4 fruit fly cellular contexts compared by ENCODE assay signal in the genomic region with DNA sequence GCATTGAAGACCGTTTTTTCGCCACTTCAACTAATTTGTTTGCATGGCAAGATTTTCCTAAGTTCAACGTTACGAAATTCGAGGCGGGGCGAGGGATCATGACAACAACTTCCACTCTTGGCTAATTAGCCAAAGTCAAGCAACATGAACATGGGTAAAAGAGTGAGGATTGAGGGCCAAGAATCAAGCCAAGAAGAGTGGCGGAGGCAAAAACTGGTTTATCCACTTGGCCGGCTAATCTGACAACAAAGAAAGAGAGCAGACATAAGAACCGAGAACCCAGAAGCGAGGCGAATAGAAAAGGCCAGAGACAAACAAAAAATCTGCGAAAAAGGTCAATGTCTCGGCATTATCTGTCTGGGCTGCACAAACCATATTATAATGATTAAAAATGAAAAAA.
TF ChIP-seq lines count a peak whose summit lies in the region.

No protein-coding gene starts in this region.

- no peak for TF ChIP-seq CTCF in whole organism, embryonic (GFP tag; optimal IDR thresholded peaks at IDR 0.05; lab: Kevin White, UChicago)

TF ChIP-seq in whole organism, embryonic, 481 proteins besides CTCF, POLR2A, EP300 and RAD21:
- TF ChIP-seq dmrt11E (tag; optimal IDR thresholded peaks at IDR 0.05; lab: Kevin White, UChicago) (no peak), chinmo (GFP tag; IDR thresholded peaks at IDR 0.05; lab: Robert Waterston, UW; ENCODE audit: partially characterized antibody) (peak; percentile 68; the same call in 1 of the 4 replicates), Vsx1 (GFP tag; optimal IDR thresholded peaks at IDR 0.05; lab: Kevin White, UChicago) (peak; percentile 72)
TF ChIP-seq in whole organism, embryonic: peak in this region for 2.

TF ChIP-seq in whole organism, prepupa, 60 proteins besides CTCF, POLR2A, EP300 and RAD21:
- TF ChIP-seq Ets96B (tag; optimal IDR thresholded peaks at IDR 0.05; lab: Kevin White, UChicago) (no peak), cyc (GFP tag; optimal IDR thresholded peaks at IDR 0.05; lab: Kevin White, UChicago) (no peak), CG8119 (GFP tag; IDR thresholded peaks at IDR 0.05; lab: Robert Waterston, UW) (no peak), CG6163 (GFP tag; IDR thresholded peaks at IDR 0.05; lab: Robert Waterston, UW) (no peak), ss (GFP tag; optimal IDR thresholded peaks at IDR 0.05; lab: Kevin White, UChicago) (peak in 1 of 2 experiments; percentile 31), svp (GFP tag; lab: Kevin White, UChicago) (peak; percentile 62), dsx (GFP tag; optimal IDR thresholded peaks at IDR 0.05; lab: Kevin White, UChicago; ENCODE audit: poor library complexity, severe bottlenecking) (peak; percentile 46)

TF ChIP-seq in whole organism, pupa, 21 proteins besides CTCF, POLR2A, EP300 and RAD21:
- TF ChIP-seq EcR (GFP tag; optimal IDR thresholded peaks at IDR 0.05; lab: Kevin White, UChicago) (peak; percentile 82), gl (tag; optimal IDR thresholded peaks at IDR 0.05; lab: Kevin White, UChicago) (no peak), CG14655 (GFP tag; optimal IDR thresholded peaks at IDR 0.05; lab: Kevin White, UChicago) (no peak)

TF ChIP-seq in whole organism, wandering third instar larva, 38 proteins besides CTCF, POLR2A, EP300 and RAD21:
- TF ChIP-seq Vsx2 (GFP tag; optimal IDR thresholded peaks at IDR 0.05; lab: Kevin White, UChicago; ENCODE audit: partially characterized antibody) (peak; percentile 97), OdsH (GFP tag; optimal IDR thresholded peaks at IDR 0.05; lab: Kevin White, UChicago) (no peak), psq (GFP tag; optimal IDR thresholded peaks at IDR 0.05; lab: Kevin White, UChicago) (peak; percentile 58), GATAd (GFP tag; optimal IDR thresholded peaks at IDR 0.05; lab: Kevin White, UChicago) (no peak), br (GFP tag; optimal IDR thresholded peaks at IDR 0.05; lab: Kevin White, UChicago) (no peak), Hnf4 (GFP tag; optimal IDR thresholded peaks at IDR 0.05; lab: Kevin White, UChicago) (no peak)
